Worm (Caenorhabditis elegans): ENCODE data around the gene calf-1.

DNA sequence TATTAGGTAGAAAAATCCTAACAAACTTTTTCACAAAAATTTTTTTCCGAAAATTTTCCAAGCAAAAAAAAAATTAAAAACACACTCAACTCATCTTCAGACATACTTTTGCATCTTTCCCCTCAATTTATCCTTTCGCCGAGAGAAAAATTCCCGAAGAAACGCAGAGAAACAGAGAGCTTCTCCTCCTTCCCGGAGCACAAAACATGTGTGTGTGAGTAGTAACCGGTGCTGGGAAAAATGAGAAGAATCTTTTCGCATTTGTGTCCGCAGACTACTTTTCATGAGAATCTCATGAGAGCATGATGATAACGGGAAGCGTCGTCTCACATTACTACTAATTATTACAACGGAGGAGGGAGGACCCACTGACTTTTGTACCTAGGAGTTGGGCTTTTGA, 7.7 kb upstream of the calf-1 start:
- TF ChIP-seq lir-3 (tag; optimal IDR thresholded peaks at IDR 0.05) (no peak), dpl-1 (GFP tag; optimal IDR thresholded peaks at IDR 0.05) (no peak), unc-39 (tag; optimal IDR thresholded peaks at IDR 0.05) (no peak), snpc-4 (tag; optimal IDR thresholded peaks at IDR 0.05) (no peak), tra-1 (GFP tag; IDR thresholded peaks at IDR 0.05) (no peak), ZK546.5 (tag; optimal IDR thresholded peaks at IDR 0.05) (no peak), F49E8.2 (tag; optimal IDR thresholded peaks at IDR 0.05; ENCODE audit: borderline replicate concordance) (no peak), fos-1 (tag; optimal IDR thresholded peaks at IDR 0.05) (no peak), ama-1 (optimal IDR thresholded peaks at IDR 0.05) (no peak), nhr-11 (tag; optimal IDR thresholded peaks at IDR 0.05) (no peak), nhr-10 (tag; optimal IDR thresholded peaks at IDR 0.05) (no peak), F44E2.7 (GFP tag; IDR thresholded peaks at IDR 0.05) (no peak), pha-4 (GFP tag; IDR thresholded peaks at IDR 0.05) (no peak), pha-4 (tag; optimal IDR thresholded peaks at IDR 0.05) (no peak)

Data from whole organism, L4 larva.